Worm (Caenorhabditis elegans): ENCODE measurements around the gene srxa-4.

DNA sequence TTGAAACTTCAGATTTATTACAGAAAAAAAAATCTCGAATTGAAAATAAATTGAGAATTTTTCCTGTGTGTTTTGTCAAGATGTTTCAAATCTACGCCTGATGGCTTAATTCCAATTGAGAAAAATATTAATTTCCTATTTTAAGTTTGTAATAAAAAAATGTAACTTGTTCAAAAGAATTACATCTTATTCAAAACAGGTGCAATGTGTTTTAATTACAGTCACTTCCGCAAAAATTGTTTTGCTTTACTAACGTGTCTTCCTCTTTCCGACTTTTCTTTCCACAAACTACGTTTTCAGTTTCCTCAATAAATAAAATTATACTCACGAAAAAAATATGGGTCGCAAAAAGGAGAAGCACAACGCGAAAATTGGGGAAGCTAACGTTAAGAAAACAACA lies 17.7 kb downstream of the srxa-4 start, which contains the start of gene F25E5.16:
- TF ChIP-seq unc-39 (tag; optimal IDR thresholded peaks at IDR 0.05), result no peak
- no peak for TF ChIP-seq nhr-237 (tag; optimal IDR thresholded peaks at IDR 0.05)
- no peak for TF ChIP-seq snpc-4 (tag; optimal IDR thresholded peaks at IDR 0.05)

Data from whole organism, L2 larva.